Worm (Caenorhabditis elegans) whole organism, L1 larva: ENCODE data around the gene cul-2.

Source experiments
- C04F5.9 ChIP-seq: sonication (generic microtip); optimal IDR thresholded peaks from 2 replicates; lab custom pipeline; 2016; ENCODE audit warnings: missing genetic modification characterization, missing compliant biosample characterization
- F16B12.6 ChIP-seq: fragments of 150-350 bp; optimal IDR thresholded peaks from 2 replicates; lab custom pipeline; 2014; ENCODE audit warnings: missing biosample characterization, missing genetic modification characterization
- Y116A8C.19 ChIP-seq: sonication (generic microtip); optimal IDR thresholded peaks from 2 replicates; lab custom pipeline; 2016; ENCODE audit warnings: missing compliant biosample characterization, missing genetic modification characterization, borderline replicate concordance
- aha-1 ChIP-seq: fragments of 150-350 bp; optimal IDR thresholded peaks from 2 replicates; lab custom pipeline; 2014; ENCODE audit warnings: missing biosample characterization, missing genetic modification characterization
- aly-2 ChIP-seq: fragments of 150-350 bp; optimal IDR thresholded peaks from 2 replicates; lab custom pipeline; 2014; ENCODE audit warnings: missing biosample characterization, missing genetic modification characterization
- blmp-1 ChIP-seq: fragments of 150-350 bp; optimal IDR thresholded peaks from 2 replicates; lab custom pipeline; 2014; ENCODE audit warnings: missing biosample characterization, missing genetic modification characterization
- ceh-63 ChIP-seq: fragments of 200-800 bp; sonication (Bioruptor generic); optimal IDR thresholded peaks from 2 replicates; lab custom pipeline; 2018; ENCODE audit warnings: mild to moderate bottlenecking, missing genetic modification characterization, missing compliant biosample characterization
- ceh-82 ChIP-seq, 3 experiments: fragments of 150-350 bp in 1 of 3; sonication (generic microtip) in 2 of 3; optimal IDR thresholded peaks; 2 replicates each; lab custom pipeline; 2014 to 2017; ENCODE audit warnings: missing biosample characterization in 3 of 3, missing genetic modification characterization in 3 of 3
- ceh-90 ChIP-seq: sonication (generic microtip); optimal IDR thresholded peaks from 2 replicates; lab custom pipeline; 2016; ENCODE audit warnings: missing genetic modification characterization, missing compliant biosample characterization
- ces-1 ChIP-seq: fragments of 150-350 bp; optimal IDR thresholded peaks from 2 replicates; lab custom pipeline; 2014; ENCODE audit warnings: missing biosample characterization, missing genetic modification reagents, missing genetic modification characterization
- dsc-1 ChIP-seq: sonication (generic microtip); optimal IDR thresholded peaks from 2 replicates; lab custom pipeline; 2016; ENCODE audit warnings: mild to moderate bottlenecking, missing genetic modification characterization, missing compliant biosample characterization
- efl-1 ChIP-seq, 4 experiments: fragments of 150-350 bp; optimal IDR thresholded peaks in 3 of 4; peaks in 1 of 4; 1 replicate in 1 of 4; 2 replicates in 3 of 4; lab custom pipeline; 2014; ENCODE audit warnings: missing biosample characterization in 2 of 4, missing genetic modification characterization in 2 of 4, missing genetic modification reagents in 2 of 4
- efl-3 ChIP-seq: fragments of 200-800 bp; sonication (Bioruptor generic); optimal IDR thresholded peaks from 2 replicates; lab custom pipeline; 2018; ENCODE audit warnings: mild to moderate bottlenecking, missing genetic modification characterization, missing compliant biosample characterization
- egl-13 ChIP-seq: sonication (generic microtip); optimal IDR thresholded peaks from 2 replicates; lab custom pipeline; 2016; ENCODE audit warnings: missing genotype, missing genetic modification reagents, missing genetic modification characterization, missing compliant biosample characterization
- elt-2 ChIP-seq: sonication (generic microtip); optimal IDR thresholded peaks from 2 replicates; lab custom pipeline; 2016; ENCODE audit warnings: missing genetic modification characterization, mild to moderate bottlenecking, inconsistent platforms, missing compliant biosample characterization, missing genetic modification reagents
- elt-3 ChIP-seq, 6 experiments: fragments of 150-350 bp in 1 of 6; sonication (generic microtip); optimal IDR thresholded peaks; 2 replicates each; lab custom pipeline; 2017 to 2018; ENCODE audit warnings: missing biosample characterization in 6 of 6, missing genetic modification characterization in 6 of 6, inconsistent platforms in 1 of 6
- ets-5 ChIP-seq: fragments of 200-800 bp; sonication (Bioruptor generic); IDR thresholded peaks from 2 replicates; pipeline ENCODE4 v1.3.6; 2022; ENCODE audit warnings: missing genetic modification characterization, missing compliant biosample characterization
- fkh-10 ChIP-seq: sonication (generic microtip); optimal IDR thresholded peaks from 2 replicates; lab custom pipeline; 2017; ENCODE audit warnings: missing biosample characterization, missing genetic modification reagents, missing genetic modification characterization
- fos-1 ChIP-seq: fragments of 150-350 bp; optimal IDR thresholded peaks from 2 replicates; lab custom pipeline; 2014; ENCODE audit warnings: missing biosample characterization, missing genetic modification characterization
- hlh-17 ChIP-seq: fragments of 200-800 bp; sonication (Bioruptor generic); optimal IDR thresholded peaks from 2 replicates; lab custom pipeline; 2018; ENCODE audit warnings: missing genetic modification characterization, mild to moderate bottlenecking, missing compliant biosample characterization, moderate library complexity, borderline replicate concordance
- isw-1 ChIP-seq: fragments of 200-800 bp; sonication (Bioruptor generic); IDR thresholded peaks from 2 replicates; pipeline ENCODE4 v1.3.6; 2022; ENCODE audit warnings: missing genetic modification characterization, missing compliant biosample characterization
- jun-1 ChIP-seq: fragments of 150-350 bp; optimal IDR thresholded peaks from 2 replicates; lab custom pipeline; 2014; ENCODE audit warnings: missing biosample characterization, missing genetic modification reagents, missing genetic modification characterization
- lin-15B ChIP-seq: fragments of 150-350 bp; sonication (generic microtip); optimal IDR thresholded peaks from 3 replicates; lab custom pipeline; 2014; ENCODE audit warnings: missing biosample characterization, missing genetic modification characterization
- lin-35 ChIP-seq, 2 experiments: fragments of 150-350 bp; optimal IDR thresholded peaks; 2 replicates each; lab custom pipeline; 2014; ENCODE audit warnings: missing biosample characterization in 2 of 2, missing genetic modification characterization in 2 of 2, missing genetic modification reagents in 2 of 2
- lsy-2 ChIP-seq, 2 experiments: fragments of 150-350 bp; optimal IDR thresholded peaks; 2 replicates each; lab custom pipeline; 2014; ENCODE audit warnings: missing biosample characterization in 2 of 2, missing genetic modification characterization in 2 of 2
- mab-9 ChIP-seq: fragments of 200-800 bp; sonication (Bioruptor generic); IDR thresholded peaks from 2 replicates; pipeline ENCODE4 v1.3.6; 2022; ENCODE audit warnings: missing genetic modification reagents, missing genetic modification characterization, missing compliant biosample characterization
- mep-1 ChIP-seq: fragments of 150-350 bp; optimal IDR thresholded peaks from 2 replicates; lab custom pipeline; 2014; ENCODE audit warnings: missing biosample characterization, missing genetic modification characterization
- nhr-20 ChIP-seq: sonication (generic microtip); optimal IDR thresholded peaks from 2 replicates; lab custom pipeline; 2016; ENCODE audit warnings: mild to moderate bottlenecking, missing genetic modification characterization, missing compliant biosample characterization
- nhr-237 ChIP-seq: fragments of 150-350 bp; optimal IDR thresholded peaks from 2 replicates; lab custom pipeline; 2014; ENCODE audit warnings: missing biosample characterization, missing genetic modification characterization
- nhr-28 ChIP-seq: fragments of 150-350 bp; optimal IDR thresholded peaks from 2 replicates; lab custom pipeline; 2014; ENCODE audit warnings: missing biosample characterization, missing genetic modification characterization
- nhr-71 ChIP-seq: sonication (generic microtip); optimal IDR thresholded peaks from 2 replicates; lab custom pipeline; 2016; ENCODE audit warnings: mild to moderate bottlenecking, missing genetic modification characterization, moderate library complexity, missing compliant biosample characterization
- nhr-90 ChIP-seq: sonication (generic microtip); optimal IDR thresholded peaks from 2 replicates; lab custom pipeline; 2016; ENCODE audit warnings: mild to moderate bottlenecking, missing genetic modification characterization, missing compliant biosample characterization; ENCODE audit not compliant: poor library complexity
- pag-3 ChIP-seq: sonication (generic microtip); optimal IDR thresholded peaks from 2 replicates; lab custom pipeline; 2017; ENCODE audit warnings: missing genetic modification characterization, mild to moderate bottlenecking, missing compliant biosample characterization, antibody characterized with exemption, borderline replicate concordance; ENCODE audit not compliant: insufficient read depth
- pqm-1 ChIP-seq: sonication (generic microtip); optimal IDR thresholded peaks from 3 replicates; lab custom pipeline; 2017; ENCODE audit warnings: missing biosample characterization, missing genetic modification characterization
- snpc-4 ChIP-seq: fragments of 150-350 bp; optimal IDR thresholded peaks from 2 replicates; lab custom pipeline; 2014; ENCODE audit warnings: missing biosample characterization, missing genetic modification characterization
- snu-23 ChIP-seq: sonication (generic microtip); optimal IDR thresholded peaks from 2 replicates; lab custom pipeline; 2016; ENCODE audit warnings: missing genetic modification characterization, missing compliant biosample characterization
- sox-4 ChIP-seq: sonication (generic microtip); optimal IDR thresholded peaks from 2 replicates; lab custom pipeline; 2016; ENCODE audit warnings: missing genetic modification characterization, missing compliant biosample characterization
- sup-37 ChIP-seq: fragments of 200-800 bp; sonication (Bioruptor generic); optimal IDR thresholded peaks from 2 replicates; lab custom pipeline; 2018; ENCODE audit warnings: mild to moderate bottlenecking, missing genetic modification characterization, missing compliant biosample characterization
- swsn-7 ChIP-seq: sonication (generic microtip); optimal IDR thresholded peaks from 2 replicates; lab custom pipeline; 2016; ENCODE audit warnings: missing genetic modification characterization, missing compliant biosample characterization
- tbx-2 ChIP-seq: sonication (generic microtip); optimal IDR thresholded peaks from 2 replicates; lab custom pipeline; 2016; ENCODE audit warnings: missing genetic modification characterization, missing compliant biosample characterization
- unc-130 ChIP-seq: fragments of 150-350 bp; optimal IDR thresholded peaks from 2 replicates; lab custom pipeline; 2017; ENCODE audit warnings: missing biosample characterization, missing genetic modification characterization, inconsistent platforms
- unc-98 ChIP-seq: fragments of 200-800 bp; sonication (Bioruptor generic); IDR thresholded peaks from 2 replicates; pipeline ENCODE4 v1.3.6; 2022; ENCODE audit warnings: missing genetic modification characterization, missing compliant biosample characterization
- vab-15 ChIP-seq: sonication (generic microtip); optimal IDR thresholded peaks from 2 replicates; lab custom pipeline; 2017; ENCODE audit warnings: missing genotype, mild to moderate bottlenecking, missing genetic modification characterization, missing compliant biosample characterization
- xbp-1 ChIP-seq: sonication (generic microtip); optimal IDR thresholded peaks from 2 replicates; lab custom pipeline; 2016; ENCODE audit warnings: missing genetic modification characterization, missing compliant biosample characterization
- zag-1 ChIP-seq: fragments of 150-350 bp; optimal IDR thresholded peaks from 2 replicates; lab custom pipeline; 2014; ENCODE audit warnings: missing biosample characterization, missing genetic modification characterization

Gene cul-2

DNA sequence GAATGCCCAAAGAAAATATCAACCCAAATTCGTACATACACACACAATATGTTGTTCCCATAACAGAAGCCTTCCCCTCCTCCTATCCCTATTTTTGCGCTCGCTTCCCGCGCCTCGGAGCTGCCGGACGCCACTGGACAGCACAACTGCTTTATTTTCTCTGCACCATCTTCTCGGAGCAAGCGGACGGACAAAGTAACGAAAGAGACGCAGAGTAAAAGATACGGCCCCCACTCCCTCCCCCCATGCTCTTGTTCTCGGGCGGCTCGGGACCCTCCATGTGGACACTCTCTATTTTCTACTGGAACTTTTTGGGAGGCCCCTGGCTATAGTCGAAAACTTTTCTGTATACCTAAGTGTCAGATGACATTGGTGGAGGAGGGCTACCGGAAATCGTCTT is 10.8 kb downstream of the cul-2 start (continued):
- TF ChIP-seq hlh-17 (no peak), aly-2 (tag; lab: Kevin White, UChicago) (no peak), ets-5 (GFP tag; lab: Robert Waterston, UW) (no peak), lin-35 (GFP tag; optimal IDR thresholded peaks at IDR 0.05; lab: Kevin White, UChicago) (no peak), nhr-90 (tag; lab: Kevin White, UChicago) (no peak), fos-1 (tag; lab: Kevin White, UChicago) (no peak), tbx-2 (peak; percentile 29), aha-1 (tag; lab: Kevin White, UChicago) (no peak), nhr-28 (no peak), ceh-90 (tag; lab: Kevin White, UChicago) (no peak)

- no peak for TF ChIP-seq ets-5 (GFP tag; lab: Robert Waterston, UW)
- no peak for TF ChIP-seq isw-1 (GFP tag; lab: Robert Waterston, UW)
- no peak for TF ChIP-seq unc-130 (tag; lab: Kevin White, UChicago)
- no peak for TF ChIP-seq mep-1 (tag; lab: Kevin White, UChicago)
- TF ChIP-seq tbx-2 = no peak
- TF ChIP-seq snu-23 (GFP tag; lab: Kevin White, UChicago) = no peak
- no peak for TF ChIP-seq fkh-10 (GFP tag; lab: Kevin White, UChicago)
Observed at ce11 chrIII:13701691-13702090, 14.6 kb downstream of the cul-2 start, which contains the start of gene lit-1. TSS of gene lit-1 (plus strand) at chrIII:13701991.

DNA sequence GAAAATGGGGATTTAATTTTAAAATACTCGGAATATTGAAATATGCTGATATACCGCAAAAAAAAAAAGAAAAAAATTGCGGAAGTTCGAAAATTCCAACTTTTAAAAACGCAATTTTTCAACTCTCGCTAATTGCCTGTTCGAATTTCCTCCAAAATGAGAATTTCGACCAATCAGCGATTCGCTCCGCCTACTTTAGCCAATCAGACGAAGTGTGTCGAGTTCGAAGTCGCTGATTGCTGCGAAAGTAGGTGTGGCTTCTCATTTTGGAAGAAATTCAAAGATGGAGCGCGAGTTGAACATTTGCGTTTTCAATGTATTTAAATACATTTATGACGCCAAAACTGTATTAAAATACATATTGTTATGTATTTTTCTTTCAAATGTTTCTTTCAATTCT is 21.3 kb downstream of the cul-2 start:
- TF ChIP-seq lin-15B (no peak), egl-13 (tag; lab: Kevin White, UChicago) (no peak), dsc-1 (no peak), unc-98 (no peak), efl-1 (optimal IDR thresholded peaks at IDR 0.05; lab: Kevin White, UChicago) (no peak), efl-1 (GFP tag; optimal IDR thresholded peaks at IDR 0.05 in 1 of 2; lab: Kevin White, UChicago) (peak in 1 of 2 experiments; percentile 11)
- TF ChIP-seq, all 84 proteins: peak for 1

ce11 chrIII:13709122-13709521 is 22.1 kb downstream of the cul-2 start:
- TF ChIP-seq xbp-1 (tag; lab: Kevin White, UChicago) (no peak), Y116A8C.19 (tag; lab: Kevin White, UChicago) (no peak), lin-35 (GFP tag; optimal IDR thresholded peaks at IDR 0.05; lab: Kevin White, UChicago) (peak in 1 of 2 experiments; percentile 31), nhr-237 (tag; lab: Kevin White, UChicago) (no peak), snpc-4 (tag; lab: Kevin White, UChicago) (no peak), unc-98 (no peak), ces-1 (GFP tag; lab: Kevin White, UChicago) (no peak), nhr-20 (peak; percentile 39), blmp-1 (tag; lab: Kevin White, UChicago) (peak; percentile 98), F16B12.6 (tag; lab: Kevin White, UChicago) (no peak), zag-1 (tag; lab: Kevin White, UChicago) (no peak), mab-9 (GFP tag; lab: Robert Waterston, UW) (no peak), lsy-2 (tag; optimal IDR thresholded peaks at IDR 0.05; lab: Kevin White, UChicago) (peak in 1 of 2 experiments; percentile 30), swsn-7 (tag; lab: Kevin White, UChicago) (no peak), nhr-71 (no peak), elt-2 (tag; lab: Kevin White, UChicago) (no peak), sox-4 (tag; lab: Kevin White, UChicago) (no peak), pqm-1 (tag; lab: Kevin White, UChicago) (no peak), pag-3 (tag; lab: Kevin White, UChicago) (no peak), sup-37 (GFP tag; lab: Kevin White, UChicago) (no peak), nhr-90 (tag; lab: Kevin White, UChicago) (peak; percentile 4), vab-15 (tag; lab: Kevin White, UChicago) (no peak), ceh-82 (tag; optimal IDR thresholded peaks at IDR 0.05; lab: Kevin White, UChicago) (no peak), efl-3 (no peak), ceh-63 (GFP tag; lab: Kevin White, UChicago) (no peak), aly-2 (tag; lab: Kevin White, UChicago) (no peak), C04F5.9 (tag; lab: Kevin White, UChicago) (no peak), snu-23 (GFP tag; lab: Kevin White, UChicago) (peak; percentile 32), lin-15B (no peak), elt-3 (tag; optimal IDR thresholded peaks at IDR 0.05; lab: Kevin White, UChicago) (peak in 1 of 6 experiments; percentile 17), jun-1 (tag; lab: Kevin White, UChicago) (no peak), efl-1 (optimal IDR thresholded peaks at IDR 0.05; lab: Kevin White, UChicago) (no peak), efl-1 (GFP tag; optimal IDR thresholded peaks at IDR 0.05 in 1 of 2; lab: Kevin White, UChicago) (peak in 1 of 2 experiments; percentile 21)
